Fruit fly (Drosophila melanogaster): ENCODE data around the gene CG14658.

CG14658 gene

DNA sequence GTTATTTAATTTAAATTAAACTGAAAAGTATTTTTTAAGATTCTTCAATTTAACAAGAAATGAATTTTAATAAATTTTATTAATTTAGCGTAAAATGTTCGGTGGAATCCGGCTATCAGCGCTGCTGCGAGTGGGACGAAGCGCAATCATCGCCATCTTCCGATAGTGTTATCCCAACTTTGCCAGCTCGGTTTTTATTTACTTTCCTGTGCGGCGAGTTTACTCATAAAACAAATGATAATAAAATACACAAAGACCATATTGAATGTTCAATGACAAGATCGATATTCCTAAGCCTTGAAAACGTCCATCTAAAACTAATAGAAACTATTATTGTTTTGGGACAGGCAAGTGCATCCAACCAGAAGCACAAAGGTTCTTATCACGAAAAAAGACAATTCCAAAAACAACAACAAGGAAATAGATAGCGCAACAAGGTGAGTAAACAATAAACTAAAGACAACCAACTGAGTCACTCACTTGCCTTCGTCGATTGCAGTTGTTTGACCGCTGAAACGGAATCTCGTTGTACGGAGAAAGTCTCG lies 17.1 kb downstream of the CG14658 start (continued):
- TF ChIP-seq pros (GFP tag; optimal IDR thresholded peaks at IDR 0.05) (peak; percentile 61), CG4282 (GFP tag; optimal IDR thresholded peaks at IDR 0.05) (no peak), Eip74EF (GFP tag; optimal IDR thresholded peaks at IDR 0.05) (peak in 1 of 2 experiments; percentile 95), cad (GFP tag; optimal IDR thresholded peaks at IDR 0.05) (no peak), CG16863 (GFP tag; optimal IDR thresholded peaks at IDR 0.05) (peak; percentile 26), danr (GFP tag; IDR thresholded peaks at IDR 0.05) (no peak), CG15514 (GFP tag; optimal IDR thresholded peaks at IDR 0.05) (peak; percentile 65), CG15479 (GFP tag; optimal IDR thresholded peaks at IDR 0.05) (peak; percentile 82), CG18764 (GFP tag; optimal IDR thresholded peaks at IDR 0.05) (peak; percentile 55), HmgD (GFP tag; optimal IDR thresholded peaks at IDR 0.05) (no peak), CG2712 (tag; optimal IDR thresholded peaks at IDR 0.05) (peak; percentile 71), CG11696 (GFP tag; IDR thresholded peaks at IDR 0.05) (no peak), fd96Cb (tag; optimal IDR thresholded peaks at IDR 0.05) (peak; percentile 33), ind (GFP tag; optimal IDR thresholded peaks at IDR 0.05) (peak; percentile 30), wek (GFP tag; optimal IDR thresholded peaks at IDR 0.05) (peak; percentile 87), CG14710 (tag; optimal IDR thresholded peaks at IDR 0.05) (peak; percentile 86), dmrt11E (tag; optimal IDR thresholded peaks at IDR 0.05) (peak; percentile 76), CG13624 (GFP tag; optimal IDR thresholded peaks at IDR 0.05) (no peak), otp (GFP tag; IDR thresholded peaks at IDR 0.05) (peak; percentile 54; the same call in 2 of the 3 replicates), Hmr (GFP tag; optimal IDR thresholded peaks at IDR 0.05) (peak; percentile 62), sisA (GFP tag; IDR thresholded peaks at IDR 0.05) (peak; percentile 58), lab (GFP tag; optimal IDR thresholded peaks at IDR 0.05) (peak; percentile 73), CG13123 (GFP tag; optimal IDR thresholded peaks at IDR 0.05) (peak; percentile 61), tx (GFP tag; optimal IDR thresholded peaks at IDR 0.05) (no peak), CG9215 (GFP tag; IDR thresholded peaks at IDR 0.05) (no peak), CG10267 (tag; optimal IDR thresholded peaks at IDR 0.05) (peak; percentile 48), CG1602 (GFP tag; optimal IDR thresholded peaks at IDR 0.05) (peak; percentile 49), pita (GFP tag; optimal IDR thresholded peaks at IDR 0.05) (no peak), CG4360 (GFP tag; IDR thresholded peaks at IDR 0.05) (peak; percentile 71), ERR (GFP tag; optimal IDR thresholded peaks at IDR 0.05) (peak; percentile 36), CG17186 (GFP tag; optimal IDR thresholded peaks at IDR 0.05) (no peak), CG7372 (GFP tag; IDR thresholded peaks at IDR 0.05) (peak; percentile 59), sima (GFP tag; optimal IDR thresholded peaks at IDR 0.05) (no peak), YL-1 (GFP tag; optimal IDR thresholded peaks at IDR 0.05) (peak; percentile 77), pum (GFP tag; optimal IDR thresholded peaks at IDR 0.05) (no peak), CG33213 (GFP tag; optimal IDR thresholded peaks at IDR 0.05) (peak; percentile 43), run (tag; optimal IDR thresholded peaks at IDR 0.05) (peak; percentile 44), H15 (GFP tag; IDR thresholded peaks at IDR 0.05) (peak; percentile 62; the same call in 2 of the 3 replicates), CG15073 (GFP tag; optimal IDR thresholded peaks at IDR 0.05) (no peak), CG10209 (GFP tag; optimal IDR thresholded peaks at IDR 0.05) (peak; percentile 73), sens-2 (GFP tag; IDR thresholded peaks at IDR 0.05) (peak; percentile 48; the same call in 1 of the 2 replicates), Oaz (GFP tag; IDR thresholded peaks at IDR 0.05) (peak; percentile 19; the same call in 1 of the 2 replicates), CG7357 (GFP tag; IDR thresholded peaks at IDR 0.05) (peak; percentile 99), gcm2 (GFP tag; optimal IDR thresholded peaks at IDR 0.05) (no peak), CG14014 (GFP tag; IDR thresholded peaks at IDR 0.05) (peak; percentile 47; the same call in 1 of the 2 replicates), Fer1 (GFP tag; optimal IDR thresholded peaks at IDR 0.05) (peak; percentile 78), Doc3 (GFP tag; IDR thresholded peaks at IDR 0.05; ENCODE audit: partially characterized antibody) (peak; percentile 50; the same call in 1 of the 3 replicates), oc (tag; optimal IDR thresholded peaks at IDR 0.05) (peak; percentile 66), CG13894 (tag; optimal IDR thresholded peaks at IDR 0.05) (no peak), Hr39 (optimal IDR thresholded peaks at IDR 0.05) (no peak), aop (GFP tag; IDR thresholded peaks at IDR 0.05) (no peak)

Data from whole organism, embryonic.